Fruit fly (Drosophila melanogaster): Measurements from ENCODE around the gene acs.

Gene acs

dm6 chr3L:1962964-1963363 lies 8.5 kb upstream of the acs start, which contains the start of gene SCOT (continued):
- peak; percentile 39 for TF ChIP-seq CG4707 (GFP tag; optimal IDR thresholded peaks at IDR 0.05)
- TF ChIP-seq pum (GFP tag; optimal IDR thresholded peaks at IDR 0.05): peak; percentile 54
- TF ChIP-seq CG31224 (GFP tag; IDR thresholded peaks at IDR 0.05): no peak
- TF ChIP-seq Side (GFP tag; optimal IDR thresholded peaks at IDR 0.05): peak; percentile 43
- TF ChIP-seq CG3281 (GFP tag; optimal IDR thresholded peaks at IDR 0.05): no peak
- peak; percentile 65; the same call in 2 of the 3 replicates for TF ChIP-seq CG11093 (GFP tag; IDR thresholded peaks at IDR 0.05)
- TF ChIP-seq Mes4 (GFP tag; optimal IDR thresholded peaks at IDR 0.05): peak; percentile 56
- no peak; the same call in 2 of the 3 replicates for TF ChIP-seq CG17361 (GFP tag; IDR thresholded peaks at IDR 0.05)
- peak; percentile 12 for TF ChIP-seq CG18764 (GFP tag; optimal IDR thresholded peaks at IDR 0.05)
- TF ChIP-seq Tbp (GFP tag; optimal IDR thresholded peaks at IDR 0.05): no peak
- no peak for TF ChIP-seq repo (GFP tag; optimal IDR thresholded peaks at IDR 0.05)
- no peak for TF ChIP-seq Trl (optimal IDR thresholded peaks at IDR 0.05)
- no peak for TF ChIP-seq Trl (GFP tag; optimal IDR thresholded peaks at IDR 0.05)
- peak; percentile 85 for TF ChIP-seq zfh1 (GFP tag; IDR thresholded peaks at IDR 0.05)
- no peak for TF ChIP-seq CG7987 (GFP tag; optimal IDR thresholded peaks at IDR 0.05)
- TF ChIP-seq CG9437 (GFP tag; optimal IDR thresholded peaks at IDR 0.05): peak; percentile 33
- TF ChIP-seq crc (GFP tag; optimal IDR thresholded peaks at IDR 0.05): peak; percentile 15
- TF ChIP-seq dmrt11E (tag; optimal IDR thresholded peaks at IDR 0.05): no peak
- no peak for TF ChIP-seq CG2712 (tag; optimal IDR thresholded peaks at IDR 0.05)
- peak; percentile 60 to 76 for TF ChIP-seq dpn (GFP tag; optimal IDR thresholded peaks at IDR 0.05)
- no peak for TF ChIP-seq grn (GFP tag; optimal IDR thresholded peaks at IDR 0.05)
- TF ChIP-seq dati (GFP tag; IDR thresholded peaks at IDR 0.05): peak; percentile 58
- TF ChIP-seq pfk (GFP tag; optimal IDR thresholded peaks at IDR 0.05): no peak
- no peak for TF ChIP-seq Bgb (GFP tag; IDR thresholded peaks at IDR 0.05; ENCODE audit: partially characterized antibody)
- peak; percentile 3 for TF ChIP-seq CG6813 (GFP tag; optimal IDR thresholded peaks at IDR 0.05)
- TF ChIP-seq salm (tag; optimal IDR thresholded peaks at IDR 0.05): peak; percentile 45
- no peak for TF ChIP-seq psq (GFP tag; optimal IDR thresholded peaks at IDR 0.05)
- no peak for TF ChIP-seq sima (GFP tag; optimal IDR thresholded peaks at IDR 0.05)
- TF ChIP-seq CG4404 (GFP tag; IDR thresholded peaks at IDR 0.05): peak; percentile 53
- TF ChIP-seq Dp (GFP tag; optimal IDR thresholded peaks at IDR 0.05): no peak
- TF ChIP-seq Pdp1 (GFP tag; optimal IDR thresholded peaks at IDR 0.05): peak in 1 of 2 experiments; percentile 48
- no peak for TF ChIP-seq CG4617 (GFP tag; optimal IDR thresholded peaks at IDR 0.05; ENCODE audit: borderline replicate concordance)
- TF ChIP-seq vnd (GFP tag; IDR thresholded peaks at IDR 0.05; ENCODE audit: partially characterized antibody): no peak
- no peak for TF ChIP-seq sug (tag; optimal IDR thresholded peaks at IDR 0.05)
- peak; percentile 52 for TF ChIP-seq CG9817 (tag; optimal IDR thresholded peaks at IDR 0.05)
- TF ChIP-seq H2.0 (GFP tag; IDR thresholded peaks at IDR 0.05): peak; percentile 87
- TF ChIP-seq CrebB (tag; optimal IDR thresholded peaks at IDR 0.05): peak; percentile 50
- no peak for TF ChIP-seq NC2α (GFP tag; optimal IDR thresholded peaks at IDR 0.05)
- peak; percentile 48 for TF ChIP-seq Meics (GFP tag; optimal IDR thresholded peaks at IDR 0.05)
- TF ChIP-seq ranshi (GFP tag; IDR thresholded peaks at IDR 0.05): peak; percentile 68; the same call in 1 of the 2 replicates
- TF ChIP-seq CG12104 (GFP tag; optimal IDR thresholded peaks at IDR 0.05): no peak
- peak; percentile 20 for TF ChIP-seq CG13775 (GFP tag; optimal IDR thresholded peaks at IDR 0.05)
- peak; percentile 68 for TF ChIP-seq jumu (GFP tag; optimal IDR thresholded peaks at IDR 0.05)
- TF ChIP-seq CG6175 (GFP tag; IDR thresholded peaks at IDR 0.05): peak; percentile 52; the same call in 1 of the 3 replicates
- TF ChIP-seq fd3F (GFP tag; optimal IDR thresholded peaks at IDR 0.05): peak; percentile 51
- peak; percentile 75 for TF ChIP-seq Gug (GFP tag; IDR thresholded peaks at IDR 0.05)
- TF ChIP-seq CG10147 (GFP tag; optimal IDR thresholded peaks at IDR 0.05): no peak
- no peak for TF ChIP-seq CG33557 (GFP tag; optimal IDR thresholded peaks at IDR 0.05)
- TF ChIP-seq CG10274 (GFP tag; optimal IDR thresholded peaks at IDR 0.05): no peak
- TF ChIP-seq shn (GFP tag; optimal IDR thresholded peaks at IDR 0.05): peak; percentile 48
- no peak for TF ChIP-seq CG7271 (tag; optimal IDR thresholded peaks at IDR 0.05)

Measured in whole organism, embryonic.